Worm (Caenorhabditis elegans) whole organism, L1 larva: ENCODE results near the gene C06E4.3.

Experiments
- F16B12.6 ChIP-seq: fragments of 150-350 bp; optimal IDR thresholded peaks from 2 replicates; lab custom pipeline; 2014; ENCODE audit warnings: missing biosample characterization, missing genetic modification characterization
- aha-1 ChIP-seq: fragments of 150-350 bp; optimal IDR thresholded peaks from 2 replicates; lab custom pipeline; 2014; ENCODE audit warnings: missing biosample characterization, missing genetic modification characterization
- alr-1 ChIP-seq: fragments of 200-800 bp; sonication (Bioruptor generic); optimal IDR thresholded peaks from 2 replicates; lab custom pipeline; 2018; ENCODE audit warnings: borderline replicate concordance, mild to moderate bottlenecking, missing genetic modification characterization, missing compliant biosample characterization
- aly-2 ChIP-seq: fragments of 150-350 bp; optimal IDR thresholded peaks from 2 replicates; lab custom pipeline; 2014; ENCODE audit warnings: missing biosample characterization, missing genetic modification characterization
- ama-1 ChIP-seq: fragments of 150-350 bp; optimal IDR thresholded peaks from 2 replicates; lab custom pipeline; 2014
- ceh-63 ChIP-seq: fragments of 200-800 bp; sonication (Bioruptor generic); optimal IDR thresholded peaks from 2 replicates; lab custom pipeline; 2018; ENCODE audit warnings: mild to moderate bottlenecking, missing genetic modification characterization, missing compliant biosample characterization
- ceh-8 ChIP-seq: fragments of 200-800 bp; sonication (Bioruptor generic); optimal IDR thresholded peaks from 2 replicates; lab custom pipeline; 2018; ENCODE audit warnings: mild to moderate bottlenecking, missing genetic modification characterization, moderate library complexity, missing compliant biosample characterization
- ceh-82 ChIP-seq, 3 experiments: fragments of 150-350 bp in 1 of 3; sonication (generic microtip) in 2 of 3; optimal IDR thresholded peaks; 2 replicates each; lab custom pipeline; 2014 to 2017; ENCODE audit warnings: missing biosample characterization in 3 of 3, missing genetic modification characterization in 3 of 3
- ces-1 ChIP-seq: fragments of 150-350 bp; optimal IDR thresholded peaks from 2 replicates; lab custom pipeline; 2014; ENCODE audit warnings: missing biosample characterization, missing genetic modification reagents, missing genetic modification characterization
- dpl-1 ChIP-seq, 3 experiments: fragments of 150-350 bp in 2 of 3; sonication (generic microtip) in 1 of 3; optimal IDR thresholded peaks; 2 replicates each; lab custom pipeline; 2014 to 2017; ENCODE audit warnings: missing biosample characterization in 3 of 3, missing genetic modification characterization in 3 of 3, missing genetic modification reagents in 3 of 3
- dsc-1 ChIP-seq: sonication (generic microtip); optimal IDR thresholded peaks from 2 replicates; lab custom pipeline; 2016; ENCODE audit warnings: mild to moderate bottlenecking, missing genetic modification characterization, missing compliant biosample characterization
- efl-1 ChIP-seq, 4 experiments: fragments of 150-350 bp; optimal IDR thresholded peaks in 3 of 4; peaks in 1 of 4; 1 replicate in 1 of 4; 2 replicates in 3 of 4; lab custom pipeline; 2014; ENCODE audit warnings: missing biosample characterization in 2 of 4, missing genetic modification characterization in 2 of 4, missing genetic modification reagents in 2 of 4
- egl-13 ChIP-seq: sonication (generic microtip); optimal IDR thresholded peaks from 2 replicates; lab custom pipeline; 2016; ENCODE audit warnings: missing genotype, missing genetic modification reagents, missing genetic modification characterization, missing compliant biosample characterization
- egl-27 ChIP-seq, 2 experiments: fragments of 150-350 bp in 1 of 2; sonication (generic microtip); optimal IDR thresholded peaks; 3 replicates each; lab custom pipeline; 2017 to 2018; ENCODE audit warnings: missing biosample characterization in 2 of 2, missing genetic modification characterization in 2 of 2, missing genetic modification reagents in 2 of 2
- elt-3 ChIP-seq, 6 experiments: fragments of 150-350 bp in 1 of 6; sonication (generic microtip); optimal IDR thresholded peaks; 2 replicates each; lab custom pipeline; 2017 to 2018; ENCODE audit warnings: missing biosample characterization in 6 of 6, missing genetic modification characterization in 6 of 6, inconsistent platforms in 1 of 6
- fkh-10 ChIP-seq: sonication (generic microtip); optimal IDR thresholded peaks from 2 replicates; lab custom pipeline; 2017; ENCODE audit warnings: missing biosample characterization, missing genetic modification reagents, missing genetic modification characterization
- fkh-4 ChIP-seq: sonication (generic microtip); optimal IDR thresholded peaks from 2 replicates; lab custom pipeline; 2016; ENCODE audit warnings: missing compliant biosample characterization, missing genetic modification characterization, borderline replicate concordance
- grh-1 ChIP-seq: fragments of 200-800 bp; sonication (Bioruptor generic); IDR thresholded peaks from 2 replicates; pipeline ENCODE4 v1.3.6; 2022; ENCODE audit warnings: missing genetic modification reagents, missing genetic modification characterization, missing compliant biosample characterization
- hpl-2 ChIP-seq: fragments of 150-350 bp; optimal IDR thresholded peaks from 2 replicates; lab custom pipeline; 2014; ENCODE audit warnings: missing biosample characterization, missing genetic modification reagents, missing genetic modification characterization
- jun-1 ChIP-seq: fragments of 150-350 bp; optimal IDR thresholded peaks from 2 replicates; lab custom pipeline; 2014; ENCODE audit warnings: missing biosample characterization, missing genetic modification reagents, missing genetic modification characterization
- lin-13 ChIP-seq: fragments of 150-350 bp; optimal IDR thresholded peaks from 2 replicates; lab custom pipeline; 2014; ENCODE audit warnings: missing biosample characterization, missing genetic modification reagents, missing genetic modification characterization
- lin-14 ChIP-seq: fragments of 200-800 bp; sonication (Bioruptor generic); optimal IDR thresholded peaks from 2 replicates; lab custom pipeline; 2018; ENCODE audit warnings: mild to moderate bottlenecking, missing genetic modification characterization, moderate library complexity, missing compliant biosample characterization
- lin-35 ChIP-seq, 2 experiments: fragments of 150-350 bp; optimal IDR thresholded peaks; 2 replicates each; lab custom pipeline; 2014; ENCODE audit warnings: missing biosample characterization in 2 of 2, missing genetic modification characterization in 2 of 2, missing genetic modification reagents in 2 of 2
- lir-3 ChIP-seq: sonication (generic microtip); optimal IDR thresholded peaks from 2 replicates; lab custom pipeline; 2016; ENCODE audit warnings: mild to moderate bottlenecking, missing genetic modification characterization, moderate library complexity, missing compliant biosample characterization; ENCODE audit not compliant: poor library complexity
- lsy-2 ChIP-seq, 2 experiments: fragments of 150-350 bp; optimal IDR thresholded peaks; 2 replicates each; lab custom pipeline; 2014; ENCODE audit warnings: missing biosample characterization in 2 of 2, missing genetic modification characterization in 2 of 2
- mdl-1 ChIP-seq, 2 experiments: fragments of 150-350 bp; optimal IDR thresholded peaks; 2 replicates each; lab custom pipeline; 2014 to 2017; ENCODE audit warnings: missing biosample characterization in 2 of 2, missing genetic modification characterization in 2 of 2, inconsistent platforms in 1 of 2
- mep-1 ChIP-seq: fragments of 150-350 bp; optimal IDR thresholded peaks from 2 replicates; lab custom pipeline; 2014; ENCODE audit warnings: missing biosample characterization, missing genetic modification characterization
- nhr-12 ChIP-seq: sonication (generic microtip); optimal IDR thresholded peaks from 2 replicates; lab custom pipeline; 2017; ENCODE audit warnings: missing biosample characterization, missing genetic modification characterization
- nhr-20 ChIP-seq: sonication (generic microtip); optimal IDR thresholded peaks from 2 replicates; lab custom pipeline; 2016; ENCODE audit warnings: mild to moderate bottlenecking, missing genetic modification characterization, missing compliant biosample characterization
- nhr-237 ChIP-seq: fragments of 150-350 bp; optimal IDR thresholded peaks from 2 replicates; lab custom pipeline; 2014; ENCODE audit warnings: missing biosample characterization, missing genetic modification characterization
- nhr-28 ChIP-seq: fragments of 150-350 bp; optimal IDR thresholded peaks from 2 replicates; lab custom pipeline; 2014; ENCODE audit warnings: missing biosample characterization, missing genetic modification characterization
- nhr-71 ChIP-seq: sonication (generic microtip); optimal IDR thresholded peaks from 2 replicates; lab custom pipeline; 2016; ENCODE audit warnings: mild to moderate bottlenecking, missing genetic modification characterization, moderate library complexity, missing compliant biosample characterization
- nhr-90 ChIP-seq: sonication (generic microtip); optimal IDR thresholded peaks from 2 replicates; lab custom pipeline; 2016; ENCODE audit warnings: mild to moderate bottlenecking, missing genetic modification characterization, missing compliant biosample characterization; ENCODE audit not compliant: poor library complexity
- pag-3 ChIP-seq: sonication (generic microtip); optimal IDR thresholded peaks from 2 replicates; lab custom pipeline; 2017; ENCODE audit warnings: missing genetic modification characterization, mild to moderate bottlenecking, missing compliant biosample characterization, antibody characterized with exemption, borderline replicate concordance; ENCODE audit not compliant: insufficient read depth
- pax-3 ChIP-seq: fragments of 200-800 bp; sonication (Bioruptor generic); optimal IDR thresholded peaks from 2 replicates; lab custom pipeline; 2018; ENCODE audit warnings: mild to moderate bottlenecking, missing genetic modification characterization, moderate library complexity, missing compliant biosample characterization
- pqm-1 ChIP-seq: sonication (generic microtip); optimal IDR thresholded peaks from 3 replicates; lab custom pipeline; 2017; ENCODE audit warnings: missing biosample characterization, missing genetic modification characterization
- snu-23 ChIP-seq: sonication (generic microtip); optimal IDR thresholded peaks from 2 replicates; lab custom pipeline; 2016; ENCODE audit warnings: missing genetic modification characterization, missing compliant biosample characterization
- sox-4 ChIP-seq: sonication (generic microtip); optimal IDR thresholded peaks from 2 replicates; lab custom pipeline; 2016; ENCODE audit warnings: missing genetic modification characterization, missing compliant biosample characterization
- sptf-1 ChIP-seq: fragments of 150-350 bp; optimal IDR thresholded peaks from 2 replicates; lab custom pipeline; 2014; ENCODE audit warnings: missing biosample characterization, missing genetic modification characterization
- swsn-7 ChIP-seq: sonication (generic microtip); optimal IDR thresholded peaks from 2 replicates; lab custom pipeline; 2016; ENCODE audit warnings: missing genetic modification characterization, missing compliant biosample characterization
- unc-130 ChIP-seq: fragments of 150-350 bp; optimal IDR thresholded peaks from 2 replicates; lab custom pipeline; 2017; ENCODE audit warnings: missing biosample characterization, missing genetic modification characterization, inconsistent platforms
- unc-86 ChIP-seq: sonication (generic microtip); optimal IDR thresholded peaks from 2 replicates; lab custom pipeline; 2016; ENCODE audit warnings: missing genetic modification characterization, missing compliant biosample characterization
- zag-1 ChIP-seq: fragments of 150-350 bp; optimal IDR thresholded peaks from 2 replicates; lab custom pipeline; 2014; ENCODE audit warnings: missing biosample characterization, missing genetic modification characterization
- zip-4 ChIP-seq: fragments of 200-800 bp; sonication (Bioruptor generic); optimal IDR thresholded peaks from 2 replicates; lab custom pipeline; 2018; ENCODE audit warnings: mild to moderate bottlenecking, missing genetic modification characterization, moderate library complexity, missing compliant biosample characterization
- ztf-4 ChIP-seq: fragments of 150-350 bp; optimal IDR thresholded peaks from 2 replicates; lab custom pipeline; 2014; ENCODE audit warnings: missing biosample characterization, missing genetic modification characterization

The C06E4.3 gene

DNA sequence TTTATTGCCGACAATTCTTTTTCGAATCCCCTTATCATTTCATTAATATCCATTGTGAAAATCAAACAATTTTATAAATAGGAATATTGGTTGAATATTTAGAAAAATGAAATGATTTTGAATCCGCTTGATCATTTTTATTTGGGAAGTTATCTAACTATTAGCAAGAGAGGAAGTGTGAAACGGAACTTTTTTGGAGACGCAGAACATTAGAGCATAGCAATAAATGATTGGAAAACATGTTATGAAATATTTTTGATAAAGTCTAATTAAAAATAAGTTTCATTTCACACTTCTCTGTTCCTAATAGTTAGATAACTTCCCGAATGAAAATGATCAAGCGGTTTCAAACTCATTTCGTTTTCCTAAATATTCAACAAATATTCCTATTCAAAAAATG, 26.8 kb downstream of the C06E4.3 start, which contains the start of gene F42C5.3:
TSS of gene F42C5.3 (minus strand) at position 101 of the 400 bp plus-strand sequence.
- TF ChIP-seq nhr-12 (tag; lab: Kevin White, UChicago) (no peak), dpl-1 (GFP tag; optimal IDR thresholded peaks at IDR 0.05; lab: Kevin White, UChicago) (no peak), mep-1 (no peak), egl-27 (tag; optimal IDR thresholded peaks at IDR 0.05; lab: Kevin White, UChicago) (no peak), alr-1 (tag; lab: Kevin White, UChicago) (no peak), ces-1 (no peak), ceh-82 (tag; optimal IDR thresholded peaks at IDR 0.05; lab: Kevin White, UChicago) (no peak), ama-1 (lab: Kevin White, UChicago) (no peak), mdl-1 (tag; optimal IDR thresholded peaks at IDR 0.05; lab: Kevin White, UChicago) (no peak), jun-1 (no peak)

ce11 chrIV:7291066-7291465, 30.4 kb downstream of the C06E4.3 start:
- TF ChIP-seq grh-1: no peak
- TF ChIP-seq lin-35 (GFP tag; optimal IDR thresholded peaks at IDR 0.05; lab: Kevin White, UChicago): peak; percentile 20 to 65
- no peak for TF ChIP-seq lin-14 (GFP tag; lab: Kevin White, UChicago)
- TF ChIP-seq pax-3 (tag; lab: Kevin White, UChicago): no peak
- TF ChIP-seq hpl-2 (GFP tag; lab: Kevin White, UChicago): no peak
- TF ChIP-seq snu-23: no peak
- no peak for TF ChIP-seq alr-1 (tag; lab: Kevin White, UChicago)
- no peak for TF ChIP-seq zag-1
- TF ChIP-seq zip-4: no peak
- TF ChIP-seq aly-2 (tag; lab: Kevin White, UChicago): no peak
- no peak for TF ChIP-seq nhr-20 (tag; lab: Kevin White, UChicago)
- TF ChIP-seq mdl-1 (tag; optimal IDR thresholded peaks at IDR 0.05; lab: Kevin White, UChicago): no peak
- TF ChIP-seq ceh-63: no peak
- TF ChIP-seq ztf-4 (tag; lab: Kevin White, UChicago): no peak
- no peak for TF ChIP-seq swsn-7 (tag; lab: Kevin White, UChicago)
- no peak for TF ChIP-seq nhr-71 (tag; lab: Kevin White, UChicago)
- no peak for TF ChIP-seq pqm-1 (tag; lab: Kevin White, UChicago)
- TF ChIP-seq nhr-237 (tag; lab: Kevin White, UChicago): no peak
- no peak for TF ChIP-seq unc-130 (tag; lab: Kevin White, UChicago)
- TF ChIP-seq fkh-4 (tag; lab: Kevin White, UChicago): no peak
- TF ChIP-seq nhr-90 (tag; lab: Kevin White, UChicago): no peak
- no peak for TF ChIP-seq egl-13 (tag; lab: Kevin White, UChicago)
- peak in 1 of 3 experiments; percentile 53 for TF ChIP-seq dpl-1 (GFP tag; optimal IDR thresholded peaks at IDR 0.05; lab: Kevin White, UChicago)
- no peak for TF ChIP-seq lsy-2 (tag; optimal IDR thresholded peaks at IDR 0.05; lab: Kevin White, UChicago)
- no peak for TF ChIP-seq unc-86 (tag; lab: Kevin White, UChicago)
- peak; percentile 10 to 34 for TF ChIP-seq efl-1 (optimal IDR thresholded peaks at IDR 0.05; lab: Kevin White, UChicago)
- peak; percentile 39 to 94 for TF ChIP-seq efl-1 (GFP tag; optimal IDR thresholded peaks at IDR 0.05 in 1 of 2; lab: Kevin White, UChicago)

ce11 chrIV:7291957-7292356, 31.3 kb downstream of the C06E4.3 start, which contains the start of gene F42C5.4:
Gene F42C5.4, minus strand, starts transcription at chrIV:7292127.
- TF ChIP-seq efl-1 (optimal IDR thresholded peaks at IDR 0.05; lab: Kevin White, UChicago) (no peak), efl-1 (GFP tag; optimal IDR thresholded peaks at IDR 0.05 in 1 of 2; lab: Kevin White, UChicago) (no peak), nhr-28 (tag; lab: Kevin White, UChicago) (no peak), sptf-1 (tag; lab: Kevin White, UChicago) (no peak), nhr-20 (tag; lab: Kevin White, UChicago) (no peak), pax-3 (tag; lab: Kevin White, UChicago) (no peak), aha-1 (tag; lab: Kevin White, UChicago) (no peak), hpl-2 (GFP tag; lab: Kevin White, UChicago) (no peak), nhr-71 (tag; lab: Kevin White, UChicago) (no peak), lir-3 (tag; lab: Kevin White, UChicago) (no peak), F16B12.6 (tag; lab: Kevin White, UChicago) (no peak), dsc-1 (tag; lab: Kevin White, UChicago) (no peak), lin-13 (GFP tag; lab: Kevin White, UChicago) (no peak), fkh-10 (GFP tag; lab: Kevin White, UChicago) (no peak), swsn-7 (tag; lab: Kevin White, UChicago) (no peak), pag-3 (tag; lab: Kevin White, UChicago) (no peak), elt-3 (tag; optimal IDR thresholded peaks at IDR 0.05; lab: Kevin White, UChicago) (no peak), unc-130 (tag; lab: Kevin White, UChicago) (no peak), sox-4 (no peak), nhr-90 (tag; lab: Kevin White, UChicago) (no peak), ceh-8 (GFP tag; lab: Kevin White, UChicago) (no peak)
